Worm (Caenorhabditis elegans): ENCODE data around the gene mcm-6.

The mcm-6 gene

ce11 chrIII:9825073-9825828 is 31.1 kb downstream of the mcm-6 start, which contains the start of gene ZK632.9:
TSS of gene ZK632.9 (minus strand) at chrIII:9825432.
- TF ChIP-seq hlh-6 (tag; optimal IDR thresholded peaks at IDR 0.05) = no peak
- no peak for TF ChIP-seq ztf-16 (tag; optimal IDR thresholded peaks at IDR 0.05)
- TF ChIP-seq nhr-232 (tag; optimal IDR thresholded peaks at IDR 0.05) = no peak
- TF ChIP-seq tbx-2 (tag; optimal IDR thresholded peaks at IDR 0.05) = peak; percentile 14
- TF ChIP-seq ets-4 (tag; optimal IDR thresholded peaks at IDR 0.05) = no peak
- TF ChIP-seq ceh-9 (tag; optimal IDR thresholded peaks at IDR 0.05) = no peak
- TF ChIP-seq pha-2 (tag; optimal IDR thresholded peaks at IDR 0.05) = no peak

ce11 chrIII:9826005-9826404 is 31.8 kb downstream of the mcm-6 start:
- TF ChIP-seq hlh-30 (tag; optimal IDR thresholded peaks at IDR 0.05; ENCODE audit: insufficient read depth) (peak; percentile 55), ceh-9 (tag; optimal IDR thresholded peaks at IDR 0.05) (no peak), ceh-22 (tag; optimal IDR thresholded peaks at IDR 0.05) (no peak), nfya-1 (tag; optimal IDR thresholded peaks at IDR 0.05) (peak; percentile 3), pha-4 (tag; optimal IDR thresholded peaks at IDR 0.05) (no peak), madf-2 (tag; optimal IDR thresholded peaks at IDR 0.05) (no peak)

- TF ChIP-seq unc-55 (GFP tag; optimal IDR thresholded peaks at IDR 0.05) = no peak
- TF ChIP-seq ceh-24 (tag; optimal IDR thresholded peaks at IDR 0.05) = no peak
- no peak for TF ChIP-seq nhr-232 (tag; optimal IDR thresholded peaks at IDR 0.05)
- TF ChIP-seq pag-3 (tag; optimal IDR thresholded peaks at IDR 0.05; ENCODE audit: borderline replicate concordance) = no peak
- peak; percentile 7 for TF ChIP-seq rnt-1 (tag; optimal IDR thresholded peaks at IDR 0.05)
- TF ChIP-seq hlh-6 (tag; optimal IDR thresholded peaks at IDR 0.05) = no peak
- no peak for TF ChIP-seq ahr-1 (tag; optimal IDR thresholded peaks at IDR 0.05)
- TF ChIP-seq hlh-15 (tag; optimal IDR thresholded peaks at IDR 0.05) = no peak
- TF ChIP-seq hlh-8 (tag; optimal IDR thresholded peaks at IDR 0.05) = no peak
- no peak for TF ChIP-seq hlh-13 (GFP tag; optimal IDR thresholded peaks at IDR 0.05)
- TF ChIP-seq hlh-30 (tag; optimal IDR thresholded peaks at IDR 0.05; ENCODE audit: insufficient read depth) = peak; percentile 78
- no peak for TF ChIP-seq C38D4.7 (GFP tag; optimal IDR thresholded peaks at IDR 0.05)
- no peak for TF ChIP-seq tbx-7 (tag; optimal IDR thresholded peaks at IDR 0.05)
- TF ChIP-seq ceh-18 (tag; optimal IDR thresholded peaks at IDR 0.05) = no peak
- no peak for TF ChIP-seq K02D7.2 (tag; optimal IDR thresholded peaks at IDR 0.05)
- TF ChIP-seq ztf-16 (tag; optimal IDR thresholded peaks at IDR 0.05) = no peak
- TF ChIP-seq ceh-45 (GFP tag; IDR thresholded peaks at IDR 0.05) = no peak
- TF ChIP-seq fkh-6 (tag; optimal IDR thresholded peaks at IDR 0.05) = no peak
- TF ChIP-seq ceh-2 (tag; optimal IDR thresholded peaks at IDR 0.05) = no peak
- TF ChIP-seq pqm-1 (tag; optimal IDR thresholded peaks at IDR 0.05) = no peak
- peak; percentile 18 for TF ChIP-seq nfya-1 (tag; optimal IDR thresholded peaks at IDR 0.05)
Observed at ce11 chrIII:9827163-9827951, 33.2 kb downstream of the mcm-6 start, which contains the start of the genes ZK632.10 and ZK632.11. TSS of gene ZK632.10 (minus strand) at chrIII:9827722. TSS of gene ZK632.11 (plus strand) at chrIII:9827915.

ce11 chrIII:9830502-9830901 is 36.3 kb downstream of the mcm-6 start, which contains the start of gene ZK632.12:
TSS of gene ZK632.12 (plus strand) at chrIII:9830802.
- TF ChIP-seq fkh-6 (tag; optimal IDR thresholded peaks at IDR 0.05) = no peak
- TF ChIP-seq pat-9 (tag; optimal IDR thresholded peaks at IDR 0.05) = no peak
- no peak for TF ChIP-seq ztf-16 (tag; optimal IDR thresholded peaks at IDR 0.05)
- TF ChIP-seq syd-9 (tag; optimal IDR thresholded peaks at IDR 0.05) = no peak
- no peak for TF ChIP-seq sox-2 (GFP tag; IDR thresholded peaks at IDR 0.05)
- TF ChIP-seq unc-42 (tag; optimal IDR thresholded peaks at IDR 0.05) = no peak
- no peak for TF ChIP-seq elt-4 (tag; optimal IDR thresholded peaks at IDR 0.05)
- TF ChIP-seq pqm-1 (tag; optimal IDR thresholded peaks at IDR 0.05) = no peak
- no peak for TF ChIP-seq unc-3 (GFP tag; conservative IDR thresholded peaks at IDR 0.05)
- TF ChIP-seq unc-3 (tag; optimal IDR thresholded peaks at IDR 0.05) = no peak
- TF ChIP-seq madf-2 (tag; optimal IDR thresholded peaks at IDR 0.05) = no peak
